Fruit fly (Drosophila melanogaster): ENCODE results near the gene jumu.

Gene jumu

dm6 chr3R:10356563-10357363 lies 6.8 kb downstream of the jumu start:
- no peak for TF ChIP-seq CG8478 (optimal IDR thresholded peaks at IDR 0.05)

- TF ChIP-seq CTCF (optimal IDR thresholded peaks at IDR 0.05) (peak in 1 of 2 experiments; percentile 40), CG8478 (optimal IDR thresholded peaks at IDR 0.05) (no peak)
Measured at dm6 chr3R:10357364-10357676, 7.3 kb downstream of the jumu start.

dm6 chr3R:10364287-10364686 lies 14.3 kb downstream of the jumu start:
- no peak for TF ChIP-seq CG8478 (optimal IDR thresholded peaks at IDR 0.05)
- no peak for TF ChIP-seq CTCF (optimal IDR thresholded peaks at IDR 0.05)

dm6 chr3R:10368251-10368650 lies 18.3 kb downstream of the jumu start:
- TF ChIP-seq CG8478 (optimal IDR thresholded peaks at IDR 0.05) (no peak), CTCF (optimal IDR thresholded peaks at IDR 0.05) (peak in 1 of 2 experiments; percentile 27)

dm6 chr3R:10369799-10370198 lies 19.8 kb downstream of the jumu start:
- TF ChIP-seq CTCF (optimal IDR thresholded peaks at IDR 0.05): no peak
- no peak for TF ChIP-seq CG8478 (optimal IDR thresholded peaks at IDR 0.05)

dm6 chr3R:10370495-10370894 lies 20.5 kb downstream of the jumu start:
- TF ChIP-seq CG8478 (optimal IDR thresholded peaks at IDR 0.05): no peak
- TF ChIP-seq CTCF (optimal IDR thresholded peaks at IDR 0.05): no peak

dm6 chr3R:10377849-10378248 lies 27.9 kb downstream of the jumu start, which contains the start of gene Rfx:
Gene Rfx, minus strand, starts transcription at chr3R:10378068.
- TF ChIP-seq CG8478 (optimal IDR thresholded peaks at IDR 0.05) (no peak), CTCF (optimal IDR thresholded peaks at IDR 0.05) (peak in 1 of 2 experiments; percentile 9)

dm6 chr3R:10378989-10379388 lies 29.0 kb downstream of the jumu start:
- TF ChIP-seq CTCF (optimal IDR thresholded peaks at IDR 0.05) (no peak), CG8478 (optimal IDR thresholded peaks at IDR 0.05) (no peak)

- TF ChIP-seq CTCF (optimal IDR thresholded peaks at IDR 0.05): no peak
- TF ChIP-seq CG8478 (optimal IDR thresholded peaks at IDR 0.05): no peak
Measured at dm6 chr3R:10379409-10379808, 29.4 kb downstream of the jumu start.

dm6 chr3R:10380025-10380424 lies 30.0 kb downstream of the jumu start:
- no peak for TF ChIP-seq CTCF (optimal IDR thresholded peaks at IDR 0.05)
- TF ChIP-seq CG8478 (optimal IDR thresholded peaks at IDR 0.05): no peak

- no peak for TF ChIP-seq CTCF (optimal IDR thresholded peaks at IDR 0.05)
- no peak for TF ChIP-seq CG8478 (optimal IDR thresholded peaks at IDR 0.05)
Measured at dm6 chr3R:10388128-10389026, 38.4 kb downstream of the jumu start, which contains the start of gene cwo. Gene cwo, plus strand, starts transcription at chr3R:10388258.

dm6 chr3R:10389027-10389465 lies 39.1 kb downstream of the jumu start:
- TF ChIP-seq CTCF (optimal IDR thresholded peaks at IDR 0.05): no peak
- TF ChIP-seq CG8478 (optimal IDR thresholded peaks at IDR 0.05): no peak

- TF ChIP-seq CG8478 (optimal IDR thresholded peaks at IDR 0.05) (no peak), CTCF (optimal IDR thresholded peaks at IDR 0.05) (no peak)
Measured at dm6 chr3R:10389877-10390468, 40.0 kb downstream of the jumu start.

- TF ChIP-seq CTCF (optimal IDR thresholded peaks at IDR 0.05) (no peak), CG8478 (optimal IDR thresholded peaks at IDR 0.05) (no peak)
Measured at dm6 chr3R:10390914-10391377, 41.0 kb downstream of the jumu start.

dm6 chr3R:10391863-10392538 lies 42.0 kb downstream of the jumu start:
- TF ChIP-seq CTCF (optimal IDR thresholded peaks at IDR 0.05) (no peak), CG8478 (optimal IDR thresholded peaks at IDR 0.05) (no peak)

All from S2 (cell line).